Fruit fly (Drosophila melanogaster): ENCODE measurements around the gene CG14864.

The CG14864 gene

DNA sequence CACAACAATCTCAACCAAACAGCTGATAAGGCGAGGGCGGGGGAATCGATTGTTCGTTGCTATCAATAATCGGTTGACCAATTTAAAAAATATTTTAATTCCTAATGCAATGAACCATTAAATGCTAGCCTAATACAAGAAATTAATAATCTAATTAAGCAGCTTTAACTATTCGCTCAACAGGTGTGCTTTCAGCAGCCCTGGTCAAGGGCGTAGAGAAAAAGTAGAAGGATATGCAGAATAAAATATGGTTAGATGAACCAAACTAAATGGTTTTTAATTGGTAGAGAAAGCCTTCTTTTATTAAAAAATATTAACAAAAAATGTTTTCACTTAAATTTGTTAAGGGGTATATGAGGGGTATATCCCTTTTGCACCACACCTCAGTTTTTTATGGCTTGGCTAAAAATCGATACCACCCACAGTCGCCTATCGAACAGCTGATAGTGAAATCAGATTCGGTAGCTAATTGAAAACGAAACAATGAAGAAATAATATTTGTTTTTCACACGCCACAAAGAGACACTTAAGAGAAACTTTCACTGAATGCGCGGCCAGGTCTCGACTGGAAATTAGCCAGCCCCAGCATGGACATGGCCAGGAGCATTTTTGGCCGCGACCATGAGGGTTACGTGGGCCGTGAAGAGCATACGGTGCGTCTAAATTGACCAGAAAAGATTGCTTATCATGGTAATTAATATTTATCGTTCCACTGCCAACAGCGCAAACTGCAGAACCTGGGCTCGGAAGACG is 49.3 kb downstream of the CG14864 start, which contains the start of the genes SIDL and CG12241 (continued):
- TF ChIP-seq dm (GFP tag; optimal IDR thresholded peaks at IDR 0.05) (no peak), CG13624 (GFP tag; optimal IDR thresholded peaks at IDR 0.05) (peak; percentile 89), Myb (GFP tag; optimal IDR thresholded peaks at IDR 0.05) (peak; percentile 49), mam (GFP tag; optimal IDR thresholded peaks at IDR 0.05) (peak; percentile 92), CG6683 (GFP tag; optimal IDR thresholded peaks at IDR 0.05) (peak; percentile 57), NC2α (GFP tag; optimal IDR thresholded peaks at IDR 0.05) (no peak), CG32767 (GFP tag; IDR thresholded peaks at IDR 0.05) (no peak), Mrtf (GFP tag; IDR thresholded peaks at IDR 0.05) (peak; percentile 85), CG31224 (GFP tag; IDR thresholded peaks at IDR 0.05) (peak; percentile 87), ro (GFP tag; IDR thresholded peaks at IDR 0.05) (peak; percentile 82), Dfd (GFP tag; optimal IDR thresholded peaks at IDR 0.05) (no peak), Sox102F (GFP tag; optimal IDR thresholded peaks at IDR 0.05) (no peak), CG7372 (GFP tag; IDR thresholded peaks at IDR 0.05) (peak; percentile 92), Dbx (GFP tag; IDR thresholded peaks at IDR 0.05) (peak; percentile 94), wek (GFP tag; optimal IDR thresholded peaks at IDR 0.05) (no peak), dysf (GFP tag; IDR thresholded peaks at IDR 0.05) (peak; percentile 96), CG34422 (GFP tag; IDR thresholded peaks at IDR 0.05) (peak; percentile 96), BtbVII (GFP tag; optimal IDR thresholded peaks at IDR 0.05) (peak; percentile 82), hth (optimal IDR thresholded peaks at IDR 0.05) (no peak), insv (GFP tag; optimal IDR thresholded peaks at IDR 0.05) (no peak), twi (tag; optimal IDR thresholded peaks at IDR 0.05) (peak; percentile 13), Nf-YB (GFP tag; optimal IDR thresholded peaks at IDR 0.05) (no peak), CG11723 (GFP tag; optimal IDR thresholded peaks at IDR 0.05) (no peak), CG7786 (GFP tag; optimal IDR thresholded peaks at IDR 0.05) (peak; percentile 15), CG17385 (GFP tag; optimal IDR thresholded peaks at IDR 0.05) (no peak), nom (GFP tag; optimal IDR thresholded peaks at IDR 0.05) (peak; percentile 75), gsb-n (tag; optimal IDR thresholded peaks at IDR 0.05) (no peak), Doc2 (GFP tag; IDR thresholded peaks at IDR 0.05) (peak; percentile 75), CG12659 (GFP tag; optimal IDR thresholded peaks at IDR 0.05) (peak; percentile 69), Jarid2 (GFP tag; optimal IDR thresholded peaks at IDR 0.05) (no peak), sob (GFP tag; IDR thresholded peaks at IDR 0.05) (peak; percentile 93), CG2116 (GFP tag; optimal IDR thresholded peaks at IDR 0.05) (peak; percentile 79), Ssrp (tag; optimal IDR thresholded peaks at IDR 0.05) (peak; percentile 12), CG43689 (GFP tag; IDR thresholded peaks at IDR 0.05) (no peak), CG11696 (GFP tag; IDR thresholded peaks at IDR 0.05) (peak; percentile 88), Hmx (GFP tag; optimal IDR thresholded peaks at IDR 0.05) (no peak), wdn (GFP tag; IDR thresholded peaks at IDR 0.05) (peak; percentile 70), Nf-YC (tag; optimal IDR thresholded peaks at IDR 0.05) (peak; percentile 65), CG6254 (GFP tag; optimal IDR thresholded peaks at IDR 0.05) (no peak), Adf1 (GFP tag; IDR thresholded peaks at IDR 0.05) (peak; percentile 23; the same call in 1 of the 2 replicates), HLHmδ (GFP tag; optimal IDR thresholded peaks at IDR 0.05) (no peak), Opbp (GFP tag; IDR thresholded peaks at IDR 0.05; ENCODE audit: partially characterized antibody) (peak; percentile 34; the same call in 1 of the 3 replicates), Camta (GFP tag; optimal IDR thresholded peaks at IDR 0.05) (peak; percentile 84), NFAT (GFP tag; IDR thresholded peaks at IDR 0.05) (peak; percentile 92), YL-1 (GFP tag; optimal IDR thresholded peaks at IDR 0.05) (peak; percentile 43), ATbp (GFP tag; optimal IDR thresholded peaks at IDR 0.05) (no peak), Gug (GFP tag; IDR thresholded peaks at IDR 0.05) (peak; percentile 93; the same call in 3 of the 4 replicates), Blimp-1 (GFP tag; optimal IDR thresholded peaks at IDR 0.05) (peak; percentile 18), gcm2 (GFP tag; optimal IDR thresholded peaks at IDR 0.05) (no peak), tll (GFP tag; optimal IDR thresholded peaks at IDR 0.05) (no peak)

All from whole organism, embryonic.